Fruit fly (Drosophila melanogaster) whole organism, larva: ENCODE results near the gene CG42675.

ENCODE experiments used
- noc ChIP-seq: fragments of 200-800 bp; sonication (Bioruptor generic); optimal IDR thresholded peaks from 3 replicates; lab custom pipeline; 2019; ENCODE audit warnings: missing biosample characterization, mild to moderate bottlenecking, missing genetic modification characterization, moderate library complexity

Gene CG42675

DNA sequence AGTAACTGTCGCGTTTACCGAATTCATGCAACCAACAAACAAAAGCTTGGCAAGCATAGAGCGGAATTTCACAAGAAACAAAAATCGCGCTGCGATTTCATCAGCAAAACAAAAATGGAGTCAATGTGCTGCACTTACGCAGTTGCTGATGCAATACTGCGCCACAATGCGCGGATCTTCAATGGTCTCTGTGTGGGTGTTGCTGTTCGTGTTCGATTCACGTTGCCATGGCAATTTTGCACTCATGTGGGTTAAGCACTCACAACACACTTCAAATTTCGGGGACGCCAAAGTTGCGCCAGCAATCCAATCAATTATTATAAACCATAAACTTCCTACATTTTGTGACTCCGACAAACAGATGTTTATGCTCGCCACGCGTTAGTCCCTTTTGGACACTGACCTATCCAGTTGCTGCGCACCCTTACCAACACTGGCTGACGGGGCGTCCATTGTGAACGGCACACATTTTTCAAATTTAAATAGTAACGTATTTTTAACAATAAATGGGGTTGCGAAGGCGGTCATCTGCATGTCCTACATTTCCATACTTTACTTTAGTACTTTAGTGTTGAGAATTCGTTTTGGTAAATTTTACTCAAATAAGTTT lies 48.7 kb downstream of the CG42675 start, which contains the start of gene CG2017:
Gene CG2017 (minus strand): TSS at position 374 of the 610 bp plus-strand sequence.
- no peak for TF ChIP-seq noc
